Worm (Caenorhabditis elegans) whole organism, young adult: ENCODE measurements around the gene acox-1.6.
A peak's percentile ranks its signal among the peaks of the same experiment; 100 is the strongest.

Experiments used
- C06A6.2 ChIP-seq: fragments of 200-800 bp; sonication (Bioruptor generic); conservative IDR thresholded peaks from 2 replicates; pipeline ENCODE4 v1.3.6; 2022; ENCODE audit warnings: missing genetic modification characterization, missing compliant biosample characterization
- F10E7.11 ChIP-seq: sonication (generic microtip); optimal IDR thresholded peaks from 2 replicates; lab custom pipeline; 2017; ENCODE audit warnings: mild to moderate bottlenecking, missing genetic modification characterization, moderate library complexity, missing compliant biosample characterization
- F22D6.2 ChIP-seq: sonication (generic microtip); optimal IDR thresholded peaks from 2 replicates; lab custom pipeline; 2016; ENCODE audit warnings: mild to moderate bottlenecking, missing genetic modification characterization, missing compliant biosample characterization
- F37B4.10 ChIP-seq: fragments of 200-800 bp; sonication (Bioruptor generic); IDR thresholded peaks from 2 replicates; pipeline ENCODE4 v1.3.6; 2022; ENCODE audit warnings: missing genetic modification characterization, missing compliant biosample characterization
- F57C9.4 ChIP-seq: sonication (generic microtip); optimal IDR thresholded peaks from 2 replicates; lab custom pipeline; 2017; ENCODE audit warnings: mild to moderate bottlenecking, missing genetic modification characterization, missing compliant biosample characterization
- K11D2.4 ChIP-seq: fragments of 200-800 bp; sonication (Bioruptor generic); IDR thresholded peaks from 2 replicates; pipeline ENCODE4 v1.3.6; 2022; ENCODE audit warnings: missing genetic modification reagents, missing genetic modification characterization, missing compliant biosample characterization
- K12H6.12 ChIP-seq: fragments of 200-800 bp; sonication (Bioruptor generic); optimal IDR thresholded peaks from 2 replicates; lab custom pipeline; 2018; ENCODE audit warnings: mild to moderate bottlenecking, missing genetic modification characterization, missing compliant biosample characterization
- T07F8.4 ChIP-seq: sonication (generic microtip); optimal IDR thresholded peaks from 2 replicates; lab custom pipeline; 2016; ENCODE audit warnings: mild to moderate bottlenecking, missing genetic modification characterization, moderate library complexity, missing compliant biosample characterization
- T26A5.8 ChIP-seq: sonication (generic microtip); optimal IDR thresholded peaks from 2 replicates; lab custom pipeline; 2016; ENCODE audit warnings: missing genetic modification characterization, missing compliant biosample characterization
- Y53F4B.3 ChIP-seq: fragments of 200-800 bp; sonication (Bioruptor generic); IDR thresholded peaks from 2 replicates; pipeline ENCODE4 v1.3.6; 2022; ENCODE audit warnings: missing genetic modification reagents, missing genetic modification characterization, missing compliant biosample characterization
- Y53G8AR.9 ChIP-seq: fragments of 200-800 bp; sonication (Bioruptor generic); conservative IDR thresholded peaks from 2 replicates; pipeline ENCODE4 v1.3.6; 2022; ENCODE audit warnings: missing genetic modification reagents, missing genetic modification characterization, missing compliant biosample characterization
- Y79H2A.3 ChIP-seq: fragments of 200-800 bp; sonication (Bioruptor generic); conservative IDR thresholded peaks from 2 replicates; pipeline ENCODE4 v1.3.6; 2022; ENCODE audit warnings: missing genetic modification reagents, missing genetic modification characterization, missing compliant biosample characterization
- Y95B8A.8 ChIP-seq: fragments of 200-800 bp; sonication (Bioruptor generic); IDR thresholded peaks from 2 replicates; pipeline ENCODE4 v1.3.6; 2022; ENCODE audit warnings: missing genetic modification reagents, missing genetic modification characterization, missing compliant biosample characterization
- ZK185.1 ChIP-seq: sonication (generic microtip); optimal IDR thresholded peaks from 2 replicates; lab custom pipeline; 2016; ENCODE audit warnings: mild to moderate bottlenecking, missing genetic modification characterization, missing compliant biosample characterization; ENCODE audit not compliant: poor library complexity, severe bottlenecking
- akir-1 ChIP-seq: fragments of 200-800 bp; sonication (Bioruptor generic); optimal IDR thresholded peaks from 2 replicates; lab custom pipeline; 2018; ENCODE audit warnings: mild to moderate bottlenecking, missing genetic modification characterization, moderate library complexity, missing compliant biosample characterization
- aptf-2 ChIP-seq: fragments of 200-800 bp; sonication (Bioruptor generic); conservative IDR thresholded peaks from 2 replicates; pipeline ENCODE4 v1.3.6; 2022; ENCODE audit warnings: missing genetic modification reagents, missing genetic modification characterization, missing compliant biosample characterization
- attf-3 ChIP-seq: fragments of 200-800 bp; sonication (Bioruptor generic); conservative IDR thresholded peaks from 2 replicates; pipeline ENCODE4 v1.3.6; 2022; ENCODE audit warnings: missing genetic modification reagents, missing genetic modification characterization, missing compliant biosample characterization
- attf-5 ChIP-seq: fragments of 200-800 bp; sonication (Bioruptor generic); optimal IDR thresholded peaks from 2 replicates; lab custom pipeline; 2018; ENCODE audit warnings: mild to moderate bottlenecking, missing genetic modification characterization, missing compliant biosample characterization
- ceh-27 ChIP-seq: fragments of 200-800 bp; sonication (Bioruptor generic); optimal IDR thresholded peaks from 2 replicates; lab custom pipeline; 2018; ENCODE audit warnings: mild to moderate bottlenecking, missing genetic modification characterization, moderate library complexity, missing compliant biosample characterization
- ceh-40 ChIP-seq: fragments of 200-800 bp; sonication (Bioruptor generic); IDR thresholded peaks from 2 replicates; pipeline ENCODE4 v1.3.6; 2022; ENCODE audit warnings: missing genetic modification characterization, missing compliant biosample characterization
- ceh-58 ChIP-seq: fragments of 200-800 bp; sonication (Bioruptor generic); IDR thresholded peaks from 2 replicates; pipeline ENCODE4 v1.3.6; 2022; ENCODE audit warnings: missing genetic modification characterization, missing compliant biosample characterization
- ceh-79 ChIP-seq: sonication (generic microtip); optimal IDR thresholded peaks from 2 replicates; lab custom pipeline; 2017; ENCODE audit warnings: mild to moderate bottlenecking, missing genetic modification characterization, missing compliant biosample characterization
- dpl-1 ChIP-seq: fragments of 150-350 bp; optimal IDR thresholded peaks from 2 replicates; lab custom pipeline; 2014; ENCODE audit warnings: missing biosample characterization, missing genetic modification reagents, missing genetic modification characterization
- ekl-4 ChIP-seq: fragments of 200-800 bp; sonication (Bioruptor generic); IDR thresholded peaks from 2 replicates; pipeline ENCODE4 v1.3.6; 2022; ENCODE audit warnings: missing genetic modification reagents, missing genetic modification characterization, missing compliant biosample characterization
- ets-4 ChIP-seq: fragments of 200-800 bp; sonication (Bioruptor generic); optimal IDR thresholded peaks from 2 replicates; lab custom pipeline; 2018; ENCODE audit warnings: mild to moderate bottlenecking, missing genetic modification characterization, missing compliant biosample characterization
- hrde-1 ChIP-seq: sonication (generic microtip); optimal IDR thresholded peaks from 2 replicates; lab custom pipeline; 2016; ENCODE audit warnings: missing genetic modification characterization, mild to moderate bottlenecking, missing compliant biosample characterization, moderate library complexity, missing genotype, missing genetic modification reagents, borderline replicate concordance
- hsf-1 ChIP-seq: fragments of 200-800 bp; sonication (Bioruptor generic); IDR thresholded peaks from 2 replicates; pipeline ENCODE4 v1.3.6; 2022; ENCODE audit warnings: missing genetic modification reagents, missing genetic modification characterization, missing compliant biosample characterization
- lag-1 ChIP-seq: fragments of 200-800 bp; sonication (Bioruptor generic); IDR thresholded peaks from 2 replicates; pipeline ENCODE4 v1.3.6; 2022; ENCODE audit warnings: missing genetic modification reagents, missing genetic modification characterization, missing compliant biosample characterization
- let-526 ChIP-seq: fragments of 200-800 bp; sonication (Bioruptor generic); IDR thresholded peaks from 2 replicates; pipeline ENCODE4 v1.3.6; 2022; ENCODE audit warnings: missing genetic modification reagents, missing genetic modification characterization, missing compliant biosample characterization
- let-607 ChIP-seq, 2 experiments: fragments of 200-800 bp in 1 of 2; sonication (Bioruptor generic) in 1 of 2; sonication (generic microtip) in 1 of 2; optimal IDR thresholded peaks; 2 replicates each; lab custom pipeline; 2016 to 2018; ENCODE audit warnings: mild to moderate bottlenecking in 2 of 2, missing compliant biosample characterization in 2 of 2, missing genetic modification characterization in 2 of 2, moderate library complexity in 2 of 2, missing genotype in 1 of 2
- lin-26 ChIP-seq: fragments of 200-800 bp; sonication (Bioruptor generic); IDR thresholded peaks from 2 replicates; pipeline ENCODE4 v1.3.6; 2022; ENCODE audit warnings: missing genetic modification reagents, missing genetic modification characterization, missing compliant biosample characterization
- lir-1 ChIP-seq: fragments of 200-800 bp; sonication (Bioruptor generic); conservative IDR thresholded peaks from 2 replicates; pipeline ENCODE4 v1.3.6; 2022; ENCODE audit warnings: missing genetic modification reagents, missing genetic modification characterization, missing compliant biosample characterization
- lsy-27 ChIP-seq: sonication (generic microtip); optimal IDR thresholded peaks from 2 replicates; lab custom pipeline; 2017; ENCODE audit warnings: missing genetic modification characterization, mild to moderate bottlenecking, missing compliant biosample characterization, antibody characterized with exemption, missing genotype, borderline replicate concordance; ENCODE audit not compliant: insufficient read depth
- nhr-27 ChIP-seq: fragments of 200-800 bp; sonication (Bioruptor generic); optimal IDR thresholded peaks from 2 replicates; lab custom pipeline; 2018; ENCODE audit warnings: mild to moderate bottlenecking, missing genetic modification characterization, moderate library complexity, missing compliant biosample characterization
- nhr-90 ChIP-seq: sonication (generic microtip); optimal IDR thresholded peaks from 2 replicates; lab custom pipeline; 2016; ENCODE audit warnings: missing genotype, mild to moderate bottlenecking, missing genetic modification characterization, missing compliant biosample characterization
- pha-4 ChIP-seq: fragments of 150-350 bp; sonication (generic microtip); optimal IDR thresholded peaks from 2 replicates; lab custom pipeline; 2014; ENCODE audit warnings: missing biosample characterization, missing genetic modification reagents, missing genetic modification characterization
- rec-8 ChIP-seq, 2 experiments: sonication (generic microtip); optimal IDR thresholded peaks; 2 replicates each; lab custom pipeline; 2016; ENCODE audit warnings: mild to moderate bottlenecking in 2 of 2, missing genetic modification characterization in 2 of 2, missing genetic modification reagents in 2 of 2, missing genotype in 2 of 2, missing biosample characterization in 1 of 2, missing compliant biosample characterization in 1 of 2, moderate library complexity in 1 of 2
- snpc-1.3 ChIP-seq: sonication (generic microtip); optimal IDR thresholded peaks from 2 replicates; lab custom pipeline; 2017; ENCODE audit warnings: missing genetic modification characterization, mild to moderate bottlenecking, missing compliant biosample characterization, antibody characterized with exemption, moderate library complexity, missing genotype, missing genetic modification reagents; ENCODE audit not compliant: insufficient read depth
- snpc-3.4 ChIP-seq: sonication (generic microtip); optimal IDR thresholded peaks from 2 replicates; lab custom pipeline; 2017; ENCODE audit warnings: missing genetic modification characterization, mild to moderate bottlenecking, missing compliant biosample characterization, antibody characterized with exemption, moderate library complexity, missing genotype, missing genetic modification reagents
- somi-1 ChIP-seq: fragments of 200-800 bp; sonication (Bioruptor generic); optimal IDR thresholded peaks from 2 replicates; lab custom pipeline; 2018; ENCODE audit warnings: mild to moderate bottlenecking, missing genetic modification characterization, missing compliant biosample characterization
- sptf-2 ChIP-seq: fragments of 200-800 bp; sonication (Bioruptor generic); optimal IDR thresholded peaks from 2 replicates; lab custom pipeline; 2018; ENCODE audit warnings: mild to moderate bottlenecking, missing genetic modification characterization, missing compliant biosample characterization
- tbp1 ChIP-seq: fragments of 200-800 bp; sonication (Bioruptor generic); optimal IDR thresholded peaks from 2 replicates; lab custom pipeline; 2018; ENCODE audit warnings: mild to moderate bottlenecking, missing genetic modification characterization, missing compliant biosample characterization
- zfh-2 ChIP-seq: fragments of 200-800 bp; sonication (Bioruptor generic); conservative IDR thresholded peaks from 2 replicates; pipeline ENCODE4 v1.3.6; 2022; ENCODE audit warnings: missing genetic modification reagents, missing genetic modification characterization, missing compliant biosample characterization
- zim-3 ChIP-seq: sonication (generic microtip); optimal IDR thresholded peaks from 2 replicates; lab custom pipeline; 2017; ENCODE audit warnings: mild to moderate bottlenecking, missing genetic modification characterization, moderate library complexity, missing compliant biosample characterization
- ztf-22 ChIP-seq: fragments of 200-800 bp; sonication (Bioruptor generic); optimal IDR thresholded peaks from 2 replicates; lab custom pipeline; 2018; ENCODE audit warnings: mild to moderate bottlenecking, missing genetic modification characterization, moderate library complexity, missing compliant biosample characterization
- ztf-26 ChIP-seq: sonication (generic microtip); optimal IDR thresholded peaks from 2 replicates; lab custom pipeline; 2017; ENCODE audit warnings: missing genetic modification characterization, missing compliant biosample characterization
- ztf-28 ChIP-seq: fragments of 200-800 bp; sonication (Bioruptor generic); IDR thresholded peaks from 2 replicates; pipeline ENCODE4 v1.3.6; 2022; ENCODE audit warnings: missing genetic modification reagents, missing genetic modification characterization, missing compliant biosample characterization
- ztf-3 ChIP-seq: fragments of 200-800 bp; sonication (Bioruptor generic); optimal IDR thresholded peaks from 2 replicates; lab custom pipeline; 2018; ENCODE audit warnings: mild to moderate bottlenecking, missing genetic modification characterization, missing compliant biosample characterization

acox-1.6 gene

DNA sequence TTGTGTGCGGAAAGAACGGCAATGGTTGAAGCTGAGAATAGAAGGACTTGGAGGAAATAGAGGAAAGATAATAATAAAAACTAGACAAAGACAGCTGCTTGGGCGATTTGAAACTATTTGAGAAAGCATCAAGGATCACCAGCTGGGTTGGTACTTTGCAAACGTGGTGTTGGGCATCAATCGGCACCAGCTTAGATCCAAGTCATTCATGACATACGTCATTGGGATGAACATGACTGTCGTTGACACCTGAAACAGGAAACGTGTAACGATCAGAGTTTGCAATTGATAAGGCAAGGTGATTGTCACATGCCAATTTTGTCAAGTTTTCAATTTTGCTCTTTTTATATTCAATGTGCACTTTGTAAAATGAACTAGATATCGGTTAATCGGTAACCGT lies 4.1 kb upstream of the acox-1.6 start (continued):
- no peak for TF ChIP-seq ekl-4
- TF ChIP-seq K12H6.12 (tag; lab: Kevin White, UChicago): no peak
- TF ChIP-seq Y95B8A.8 (GFP tag; lab: Robert Waterston, UW): no peak
- TF ChIP-seq ets-4 (GFP tag; lab: Kevin White, UChicago): peak; percentile 74
- TF ChIP-seq ztf-26 (tag; lab: Kevin White, UChicago): no peak
- no peak for TF ChIP-seq hsf-1 (GFP tag; lab: Robert Waterston, UW)
- TF ChIP-seq ceh-79: no peak
- no peak for TF ChIP-seq lir-1 (GFP tag; lab: Robert Waterston, UW)
- TF ChIP-seq akir-1: no peak
- TF ChIP-seq F10E7.11: no peak
- no peak for TF ChIP-seq ceh-27 (GFP tag; lab: Kevin White, UChicago)
- TF ChIP-seq ztf-28 (GFP tag; lab: Robert Waterston, UW): no peak
- no peak for TF ChIP-seq lag-1
- no peak for TF ChIP-seq attf-3 (GFP tag; lab: Robert Waterston, UW)
- no peak for TF ChIP-seq dpl-1
- peak; percentile 38 for TF ChIP-seq ZK185.1
- TF ChIP-seq snpc-3.4: no peak
- TF ChIP-seq F57C9.4 (tag; lab: Kevin White, UChicago): no peak
- no peak for TF ChIP-seq hrde-1 (tag; lab: Kevin White, UChicago)
- no peak for TF ChIP-seq attf-5 (GFP tag; lab: Kevin White, UChicago)
- TF ChIP-seq T26A5.8: no peak
- TF ChIP-seq tbp1: peak; percentile 39
- TF ChIP-seq Y79H2A.3: no peak
- no peak for TF ChIP-seq rec-8 (tag; optimal IDR thresholded peaks at IDR 0.05; lab: Kevin White, UChicago)
- TF ChIP-seq somi-1 (GFP tag; lab: Kevin White, UChicago): no peak
- peak; percentile 35 for TF ChIP-seq ztf-22 (GFP tag; lab: Kevin White, UChicago)
- TF ChIP-seq let-526 (GFP tag; lab: Robert Waterston, UW): no peak
- peak; percentile 60 for TF ChIP-seq pha-4 (tag; lab: Kevin White, UChicago)
- no peak for TF ChIP-seq T07F8.4
- no peak for TF ChIP-seq snpc-1.3 (tag; lab: Kevin White, UChicago)
- peak; percentile 99 for TF ChIP-seq let-607 (tag; optimal IDR thresholded peaks at IDR 0.05; lab: Kevin White, UChicago)
- no peak for TF ChIP-seq ztf-3 (GFP tag; lab: Kevin White, UChicago)
- TF ChIP-seq nhr-27 (tag; lab: Kevin White, UChicago): no peak
- 0 out of 2 replicates have a peak, but pooled peaks have one; percentile 40 for TF ChIP-seq C06A6.2 (GFP tag; lab: Robert Waterston, UW)
- TF ChIP-seq lin-26 (GFP tag; lab: Robert Waterston, UW): no peak
- no peak for TF ChIP-seq K11D2.4 (GFP tag; lab: Robert Waterston, UW)
- TF ChIP-seq Y53G8AR.9 (GFP tag; lab: Robert Waterston, UW): no peak
- no peak for TF ChIP-seq ceh-40 (GFP tag; lab: Robert Waterston, UW)
- TF ChIP-seq ceh-58 (GFP tag; lab: Robert Waterston, UW): no peak
- TF ChIP-seq zim-3 (tag; lab: Kevin White, UChicago): peak; percentile 15
- TF ChIP-seq sptf-2 (GFP tag; lab: Kevin White, UChicago): no peak
- no peak for TF ChIP-seq aptf-2 (GFP tag; lab: Robert Waterston, UW)
- no peak for TF ChIP-seq lsy-27 (tag; lab: Kevin White, UChicago)
- no peak for TF ChIP-seq zfh-2 (GFP tag; lab: Robert Waterston, UW)
- no peak for TF ChIP-seq F37B4.10 (GFP tag; lab: Robert Waterston, UW)
- TF ChIP-seq nhr-90 (tag; lab: Kevin White, UChicago): peak; percentile 68
- TF ChIP-seq F22D6.2 (tag; lab: Kevin White, UChicago): peak; percentile 22
- TF ChIP-seq Y53F4B.3 (GFP tag; lab: Robert Waterston, UW): no peak
